Fruit fly (Drosophila melanogaster) whole organism, wandering third instar larva: ENCODE measurements around the gene Cerk.

Experiments used
- Abd-B ChIP-seq: fragments of >200 bp; optimal IDR thresholded peaks from 2 replicates; lab custom pipeline; 2017; ENCODE audit warnings: missing biosample characterization, missing genetic modification characterization
- CG32264 ChIP-seq: fragments of 200-800 bp; sonication (Bioruptor generic); optimal IDR thresholded peaks from 2 replicates; lab custom pipeline; 2016; ENCODE audit warnings: missing biosample characterization, missing genetic modification characterization
- Hr78 ChIP-seq: fragments of >200 bp; optimal IDR thresholded peaks from 2 replicates; lab custom pipeline; 2017; ENCODE audit warnings: missing biosample characterization, missing genetic modification characterization
- Rel ChIP-seq, 2 experiments: fragments of 200-800 bp; sonication (Bioruptor generic) in 1 of 2; optimal IDR thresholded peaks; 2 replicates in 1 of 2; 3 replicates in 1 of 2; lab custom pipeline; 2016 to 2019; ENCODE audit warnings: mild to moderate bottlenecking in 2 of 2, missing biosample characterization in 2 of 2, missing genetic modification characterization in 2 of 2, moderate library complexity in 1 of 2
- Vsx2 ChIP-seq: fragments of 200-300, 225-300 bp; sonication (Bioruptor generic); optimal IDR thresholded peaks from 2 replicates; lab custom pipeline; 2018; ENCODE audit warnings: missing biosample characterization, missing genetic modification characterization; ENCODE audit not compliant: partially characterized antibody
- ey ChIP-seq: fragments of 200-800 bp; sonication (Bioruptor generic); optimal IDR thresholded peaks from 2 replicates; lab custom pipeline; 2016; ENCODE audit warnings: missing biosample characterization, missing genetic modification characterization
- pan ChIP-seq: fragments of >200 bp; optimal IDR thresholded peaks from 2 replicates; lab custom pipeline; 2017
- rgr ChIP-seq: fragments of 200-800 bp; sonication (Bioruptor generic); optimal IDR thresholded peaks from 3 replicates; lab custom pipeline; 2016; ENCODE audit warnings: missing biosample characterization, mild to moderate bottlenecking, missing genetic modification characterization
- sage ChIP-seq: fragments of 200-800 bp; sonication (Bioruptor generic); optimal IDR thresholded peaks from 2 replicates; lab custom pipeline; 2016; ENCODE audit warnings: missing biosample characterization, mild to moderate bottlenecking, missing genetic modification characterization

DNA sequence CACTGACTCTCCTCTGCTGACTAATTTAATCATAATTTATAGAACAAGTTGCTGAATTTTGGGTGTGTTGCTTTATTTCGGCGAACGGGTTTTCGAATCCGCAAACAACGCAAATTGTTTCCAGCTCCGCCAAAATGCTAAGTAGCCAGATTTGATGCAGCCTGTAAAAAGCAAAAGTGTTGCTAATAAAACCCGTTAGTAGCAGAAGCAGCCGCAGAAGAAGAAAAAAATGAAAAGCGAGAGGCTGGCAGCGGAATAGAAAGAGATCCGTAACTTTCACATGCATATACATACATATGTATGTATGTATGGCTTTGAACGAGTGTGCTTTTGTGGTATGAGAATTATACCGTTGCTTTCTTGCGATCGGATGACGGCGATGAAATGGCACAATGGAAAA is 23.9 kb upstream of the Cerk start:
- no peak for TF ChIP-seq Hr78 (GFP tag; lab: Kevin White, UChicago)
- TF ChIP-seq sage (GFP tag; lab: Kevin White, UChicago): no peak
- TF ChIP-seq rgr (GFP tag; lab: Kevin White, UChicago): no peak
- no peak for TF ChIP-seq pan
- no peak for TF ChIP-seq ey (GFP tag; lab: Kevin White, UChicago)
- TF ChIP-seq Rel (GFP tag; optimal IDR thresholded peaks at IDR 0.05; lab: Kevin White, UChicago): no peak
- TF ChIP-seq Rel (tag; optimal IDR thresholded peaks at IDR 0.05; lab: Kevin White, UChicago): no peak
- TF ChIP-seq Abd-B: no peak
- TF ChIP-seq CG32264 (GFP tag; lab: Kevin White, UChicago): no peak
- TF ChIP-seq Vsx2 (GFP tag; lab: Kevin White, UChicago): peak; percentile 10
